Worm (Caenorhabditis elegans): ENCODE data around the gene fbxa-144.

DNA sequence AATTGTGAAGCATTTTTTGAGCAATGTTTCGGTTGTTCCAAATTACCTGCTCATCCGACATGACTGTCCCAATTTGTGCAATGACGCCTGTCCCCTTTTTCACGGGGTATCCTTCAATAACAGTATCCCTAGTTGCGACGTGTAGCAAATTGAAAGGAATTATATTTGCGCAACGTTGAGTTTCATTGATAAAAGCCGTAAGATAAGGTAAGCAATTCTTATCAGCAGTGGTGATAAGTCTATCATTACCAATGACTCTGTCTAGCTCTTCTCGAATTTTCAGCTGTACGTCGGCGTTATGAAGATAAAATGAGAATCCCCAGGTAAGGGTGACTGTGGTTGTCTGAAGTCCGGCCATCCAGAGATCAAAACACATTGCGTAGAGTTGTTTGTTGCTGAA, 41.5 kb upstream of the fbxa-144 start:
- no peak for TF ChIP-seq hlh-12 (tag; optimal IDR thresholded peaks at IDR 0.05)
- TF ChIP-seq snpc-3.4 (tag; optimal IDR thresholded peaks at IDR 0.05), result no peak

All from whole organism, young adult.